Worm (Caenorhabditis elegans): ENCODE data around the gene F32D8.3.

Gene F32D8.3

ce11 chrV:10871457-10871861 lies 15.2 kb upstream of the F32D8.3 start:
- no peak for TF ChIP-seq unc-62 (GFP tag; optimal IDR thresholded peaks at IDR 0.05)

- TF ChIP-seq unc-62 (GFP tag; optimal IDR thresholded peaks at IDR 0.05): no peak
These were observed 13.4 kb upstream of the F32D8.3 start for ce11 chrV:10873190-10873589.

ce11 chrV:10874938-10875599 lies 11.6 kb upstream of the F32D8.3 start:
- TF ChIP-seq unc-62 (GFP tag; optimal IDR thresholded peaks at IDR 0.05): no peak

ce11 chrV:10876512-10876911 lies 10.1 kb upstream of the F32D8.3 start:
- TF ChIP-seq unc-62 (GFP tag; optimal IDR thresholded peaks at IDR 0.05): no peak

ce11 chrV:10877808-10878600 lies 8.6 kb upstream of the F32D8.3 start:
- TF ChIP-seq unc-62 (GFP tag; optimal IDR thresholded peaks at IDR 0.05): no peak

- no peak for TF ChIP-seq unc-62 (GFP tag; optimal IDR thresholded peaks at IDR 0.05)
These were observed 6.3 kb upstream of the F32D8.3 start, which contains the start of gene F32D8.1 for ce11 chrV:10880138-10880882. TSS of gene F32D8.1 (plus strand) at chrV:10880832.

ce11 chrV:10883478-10883877 lies 3.2 kb upstream of the F32D8.3 start, which contains the start of gene F32D8.2:
TSS of gene F32D8.2 (plus strand) at chrV:10883778.
- TF ChIP-seq unc-62 (GFP tag; optimal IDR thresholded peaks at IDR 0.05): no peak

ce11 chrV:10887564-10887963 lies 927 bp downstream of the F32D8.3 start:
- no peak for TF ChIP-seq unc-62 (GFP tag; optimal IDR thresholded peaks at IDR 0.05)

ce11 chrV:10888153-10888552 lies 1.5 kb downstream of the F32D8.3 start:
- no peak for TF ChIP-seq unc-62 (GFP tag; optimal IDR thresholded peaks at IDR 0.05)

- no peak for TF ChIP-seq unc-62 (GFP tag; optimal IDR thresholded peaks at IDR 0.05)
These were observed 2.4 kb downstream of the F32D8.3 start, which contains the start of gene F32D8.11 for ce11 chrV:10889036-10889435. TSS of gene F32D8.11 (minus strand) at chrV:10889136.

ce11 chrV:10889774-10890173 lies 3.1 kb downstream of the F32D8.3 start:
- TF ChIP-seq unc-62 (GFP tag; optimal IDR thresholded peaks at IDR 0.05): no peak

ce11 chrV:10890980-10891379 lies 4.3 kb downstream of the F32D8.3 start, which contains the start of gene F32D8.12:
TSS of gene F32D8.12 (minus strand) at chrV:10891027.
- TF ChIP-seq unc-62 (GFP tag; optimal IDR thresholded peaks at IDR 0.05): no peak

ce11 chrV:10893510-10894128 lies 7.0 kb downstream of the F32D8.3 start, which contains the start of gene F32D8.4:
TSS of gene F32D8.4 (minus strand) at chrV:10893560.
- TF ChIP-seq unc-62 (GFP tag; optimal IDR thresholded peaks at IDR 0.05): no peak

ce11 chrV:10894601-10895000 lies 8.0 kb downstream of the F32D8.3 start, which contains the start of the genes F32D8.14 and F32D8.5:
TSS of gene F32D8.14 (minus strand) at chrV:10894788.
TSS of gene F32D8.5 (plus strand) at chrV:10894800.
- TF ChIP-seq unc-62 (GFP tag; optimal IDR thresholded peaks at IDR 0.05): no peak

- TF ChIP-seq unc-62 (GFP tag; optimal IDR thresholded peaks at IDR 0.05): no peak
These were observed 9.7 kb downstream of the F32D8.3 start, which contains the start of gene F32D8.13 for ce11 chrV:10896295-10896694. TSS of gene F32D8.13 (minus strand) at chrV:10896543.
